Fruit fly (Drosophila melanogaster) whole organism, embryonic: ENCODE results near the gene GABPI.

ENCODE experiments used
- BEAF-32 ChIP-seq: fragments of 200-800 bp; sonication (Bioruptor generic); optimal IDR thresholded peaks from 3 replicates; lab custom pipeline; 2017; ENCODE audit warnings: missing biosample characterization, missing genetic modification characterization, mild to moderate bottlenecking, moderate library complexity, missing genetic modification reagents
- CG10267 ChIP-seq: fragments of 200-800 bp; sonication (Bioruptor generic); optimal IDR thresholded peaks from 2 replicates; lab custom pipeline; 2018; ENCODE audit warnings: missing biosample characterization, mild to moderate bottlenecking, missing genetic modification characterization, moderate library complexity
- CG10431 ChIP-seq: fragments of 200-800 bp; sonication (Bioruptor generic); optimal IDR thresholded peaks from 3 replicates; lab custom pipeline; 2018; ENCODE audit warnings: missing biosample characterization, mild to moderate bottlenecking, missing genetic modification characterization
- CG12744 ChIP-seq: fragments of 200-800 bp; sonication (Bioruptor generic); optimal IDR thresholded peaks from 2 replicates; lab custom pipeline; 2016; ENCODE audit warnings: missing biosample characterization, missing genetic modification characterization
- CG13287 ChIP-seq: fragments of 200-800 bp; sonication (Bioruptor generic); IDR thresholded peaks from 2 replicates; pipeline ENCODE4 v1.3.6; 2022; ENCODE audit warnings: missing biosample characterization, missing genetic modification characterization; ENCODE audit not compliant: partially characterized antibody
- CG14710 ChIP-seq: fragments of 200-800 bp; sonication (Bioruptor generic); optimal IDR thresholded peaks from 3 replicates; lab custom pipeline; 2019; ENCODE audit warnings: missing biosample characterization, mild to moderate bottlenecking, missing genetic modification characterization, moderate library complexity
- CG15514 ChIP-seq: fragments of 200-800 bp; sonication (Bioruptor generic); optimal IDR thresholded peaks from 3 replicates; lab custom pipeline; 2017; ENCODE audit warnings: missing biosample characterization, missing genetic modification characterization, mild to moderate bottlenecking, moderate library complexity, missing genetic modification reagents
- CG1603 ChIP-seq: fragments of 200-800 bp; sonication (Bioruptor generic); optimal IDR thresholded peaks from 2 replicates; lab custom pipeline; 2019; ENCODE audit warnings: missing biosample characterization, mild to moderate bottlenecking, missing genetic modification characterization, moderate library complexity
- CG17385 ChIP-seq: fragments of 200-800 bp; sonication (Bioruptor generic); optimal IDR thresholded peaks from 3 replicates; lab custom pipeline; 2018; ENCODE audit warnings: missing biosample characterization, mild to moderate bottlenecking, missing genetic modification characterization
- CG17912 ChIP-seq: fragments of 200-800 bp; sonication (Bioruptor generic); optimal IDR thresholded peaks from 2 replicates; lab custom pipeline; 2018; ENCODE audit warnings: missing biosample characterization, mild to moderate bottlenecking, missing genetic modification characterization
- CG2202 ChIP-seq: fragments of 200-800 bp; sonication (Bioruptor generic); optimal IDR thresholded peaks from 2 replicates; lab custom pipeline; 2018; ENCODE audit warnings: missing biosample characterization, mild to moderate bottlenecking, missing genetic modification characterization
- CG2712 ChIP-seq: fragments of 200-800 bp; optimal IDR thresholded peaks from 3 replicates; lab custom pipeline; 2019; ENCODE audit warnings: missing biosample characterization, mild to moderate bottlenecking, missing genetic modification characterization, moderate library complexity
- CG2875 ChIP-seq: fragments of 200-800 bp; sonication (Bioruptor generic); optimal IDR thresholded peaks from 2 replicates; lab custom pipeline; 2017; ENCODE audit warnings: missing biosample characterization, mild to moderate bottlenecking, missing genetic modification characterization, missing genetic modification reagents
- CG42726 ChIP-seq: fragments of 200-800 bp; sonication (Bioruptor generic); IDR thresholded peaks from 2 replicates; pipeline ENCODE4 v1.3.6; 2022; ENCODE audit warnings: missing biosample characterization, missing genetic modification characterization; ENCODE audit not compliant: partially characterized antibody
- CG4820 ChIP-seq: fragments of 200-800 bp; sonication (Bioruptor generic); optimal IDR thresholded peaks from 3 replicates; lab custom pipeline; 2016; ENCODE audit warnings: missing biosample characterization, missing genetic modification characterization
- CG6683 ChIP-seq: fragments of 200-800 bp; sonication (Bioruptor generic); optimal IDR thresholded peaks from 2 replicates; lab custom pipeline; 2017; ENCODE audit warnings: missing biosample characterization, mild to moderate bottlenecking, missing genetic modification characterization, missing genetic modification reagents
- CG6813 ChIP-seq: fragments of 200-800 bp; sonication (Bioruptor generic); optimal IDR thresholded peaks from 2 replicates; lab custom pipeline; 2017; ENCODE audit warnings: missing biosample characterization, missing genetic modification characterization, mild to moderate bottlenecking, moderate library complexity, missing genetic modification reagents
- CG7987 ChIP-seq: fragments of 200-800 bp; sonication (Bioruptor generic); optimal IDR thresholded peaks from 2 replicates; lab custom pipeline; 2018; ENCODE audit warnings: missing biosample characterization, mild to moderate bottlenecking, missing genetic modification characterization, moderate library complexity
- CHES-1-like ChIP-seq: fragments of 200-800 bp; sonication (Bioruptor generic); optimal IDR thresholded peaks from 2 replicates; lab custom pipeline; 2016; ENCODE audit warnings: missing biosample characterization, missing genetic modification characterization
- E2f2 ChIP-seq: fragments of 200-800 bp; sonication (Bioruptor generic); IDR thresholded peaks from 2 replicates; pipeline ENCODE4 v1.3.6; 2022; ENCODE audit warnings: missing biosample characterization, missing genetic modification characterization
- Ets97D ChIP-seq: fragments of 200-800 bp; sonication (Bioruptor generic); optimal IDR thresholded peaks from 3 replicates; lab custom pipeline; 2016; ENCODE audit warnings: missing biosample characterization, missing genetic modification characterization
- Gsc ChIP-seq: fragments of 200-800 bp; sonication (Bioruptor generic); IDR thresholded peaks from 2 replicates; pipeline ENCODE4 v1.3.6; 2022; ENCODE audit warnings: missing biosample characterization, missing genetic modification characterization
- HLH54F ChIP-seq: fragments of 200-800 bp; sonication (Bioruptor generic); optimal IDR thresholded peaks from 3 replicates; lab custom pipeline; 2016; ENCODE audit warnings: missing biosample characterization, missing genetic modification characterization
- HmgD ChIP-seq: fragments of 200-800 bp; sonication (Bioruptor generic); optimal IDR thresholded peaks from 3 replicates; lab custom pipeline; 2016; ENCODE audit warnings: missing biosample characterization, missing genetic modification characterization
- HmgZ ChIP-seq: fragments of 200-800 bp; sonication (Bioruptor generic); optimal IDR thresholded peaks from 2 replicates; lab custom pipeline; 2018; ENCODE audit warnings: missing biosample characterization, mild to moderate bottlenecking, missing genetic modification characterization
- Hr3 ChIP-seq: fragments of 200-800 bp; sonication (Bioruptor generic); optimal IDR thresholded peaks from 3 replicates; lab custom pipeline; 2016; ENCODE audit warnings: missing biosample characterization, missing genetic modification characterization
- Lhr ChIP-seq: fragments of 200-800 bp; sonication (Bioruptor generic); optimal IDR thresholded peaks from 3 replicates; lab custom pipeline; 2017; ENCODE audit warnings: mild to moderate bottlenecking, missing biosample characterization, missing genetic modification reagents, missing genetic modification characterization
- Med ChIP-seq: fragments of 200-800 bp; sonication (Bioruptor generic); peaks from one replicate; lab custom pipeline; 2016; ENCODE audit warnings: missing biosample characterization, missing genetic modification characterization, mild to moderate bottlenecking, inconsistent platforms, moderate library complexity
- NK7.1 ChIP-seq: fragments of 200-800 bp; sonication (Bioruptor generic); optimal IDR thresholded peaks from 3 replicates; lab custom pipeline; 2016; ENCODE audit warnings: missing biosample characterization, missing genetic modification characterization
- Oaz ChIP-seq: fragments of 200-800 bp; sonication (Bioruptor generic); IDR thresholded peaks from 2 replicates; pipeline ENCODE4 v1.3.6; 2022; ENCODE audit warnings: missing biosample characterization, missing genetic modification characterization
- Six4 ChIP-seq: fragments of 200-800 bp; sonication (Bioruptor generic); optimal IDR thresholded peaks from 2 replicates; lab custom pipeline; 2016; ENCODE audit warnings: missing biosample characterization, missing genetic modification characterization
- Sry-δ ChIP-seq: fragments of 200-800 bp; sonication (Bioruptor generic); optimal IDR thresholded peaks from 2 replicates; lab custom pipeline; 2016; ENCODE audit warnings: missing biosample characterization, missing genetic modification characterization
- Usf ChIP-seq: fragments of 200-800 bp; sonication (Bioruptor generic); optimal IDR thresholded peaks from 2 replicates; lab custom pipeline; 2017; ENCODE audit warnings: missing genotype, missing biosample characterization, missing genetic modification characterization
- ab ChIP-seq: fragments of 200-800 bp; sonication (Bioruptor generic); optimal IDR thresholded peaks from 2 replicates; lab custom pipeline; 2016; ENCODE audit warnings: missing biosample characterization, missing genetic modification characterization
- cad ChIP-seq: fragments of >200 bp; optimal IDR thresholded peaks from 2 replicates; lab custom pipeline; 2017; ENCODE audit warnings: missing biosample characterization, missing genetic modification characterization
- caup ChIP-seq: fragments of 200-800 bp; sonication (Bioruptor generic); optimal IDR thresholded peaks from 3 replicates; lab custom pipeline; 2017; ENCODE audit warnings: missing biosample characterization, mild to moderate bottlenecking, missing genetic modification characterization, moderate library complexity; ENCODE audit not compliant: severe bottlenecking
- ci ChIP-seq: fragments of 200-800 bp; sonication (Bioruptor generic); IDR thresholded peaks from 3 replicates; pipeline ENCODE4 v1.3.6; 2022; ENCODE audit warnings: missing biosample characterization, missing genetic modification characterization
- esg ChIP-seq: fragments of 200-800 bp; sonication (Bioruptor generic); conservative IDR thresholded peaks from 2 replicates; pipeline ENCODE4 v1.3.6; 2022; ENCODE audit warnings: missing biosample characterization, missing genetic modification characterization
- eve ChIP-seq, 2 experiments: fragments of >200 bp; optimal IDR thresholded peaks; 2 replicates each; lab custom pipeline; 2017; ENCODE audit warnings: missing biosample characterization in 2 of 2, missing genetic modification characterization in 2 of 2
- eyg ChIP-seq: fragments of 200-800 bp; sonication (Bioruptor generic); optimal IDR thresholded peaks from 3 replicates; lab custom pipeline; 2016; ENCODE audit warnings: missing biosample characterization, missing genetic modification characterization
- her ChIP-seq: fragments of 200-800 bp; sonication (Bioruptor generic); optimal IDR thresholded peaks from 2 replicates; lab custom pipeline; 2016; ENCODE audit warnings: missing biosample characterization, missing genetic modification characterization
- kay ChIP-seq: fragments of 200-800 bp; sonication (Bioruptor generic); optimal IDR thresholded peaks from 2 replicates; lab custom pipeline; 2016; ENCODE audit warnings: missing biosample characterization, missing genetic modification characterization
- kni ChIP-seq: fragments of 200-800 bp; sonication (Bioruptor generic); optimal IDR thresholded peaks from 3 replicates; lab custom pipeline; 2017; ENCODE audit warnings: mild to moderate bottlenecking, missing biosample characterization, missing genetic modification reagents, missing genetic modification characterization
- phol ChIP-seq: fragments of 200-800 bp; sonication (Bioruptor generic); optimal IDR thresholded peaks from 3 replicates; lab custom pipeline; 2018; ENCODE audit warnings: missing biosample characterization, mild to moderate bottlenecking, missing genetic modification characterization, moderate library complexity
- psq ChIP-seq: fragments of 200-800 bp; sonication (Bioruptor generic); optimal IDR thresholded peaks from 2 replicates; lab custom pipeline; 2017; ENCODE audit warnings: missing biosample characterization, missing genetic modification characterization
- pzg ChIP-seq: fragments of 200-800 bp; sonication (Bioruptor generic); optimal IDR thresholded peaks from 3 replicates; lab custom pipeline; 2018; ENCODE audit warnings: missing biosample characterization, mild to moderate bottlenecking, missing genetic modification characterization, moderate library complexity
- sd ChIP-seq: fragments of 200-800 bp; sonication (Bioruptor generic); optimal IDR thresholded peaks from 3 replicates; lab custom pipeline; 2018; ENCODE audit warnings: missing biosample characterization, mild to moderate bottlenecking, missing genetic modification characterization, moderate library complexity
- sob ChIP-seq: fragments of 200-800 bp; sonication (Bioruptor generic); IDR thresholded peaks from 2 replicates; pipeline ENCODE4 v1.3.6; 2022; ENCODE audit warnings: missing biosample characterization, missing genetic modification characterization
- trem ChIP-seq: fragments of 200-800 bp; optimal IDR thresholded peaks from 3 replicates; lab custom pipeline; 2019; ENCODE audit warnings: missing biosample characterization, mild to moderate bottlenecking, missing genetic modification characterization, moderate library complexity
- usp ChIP-seq: fragments of >200 bp; optimal IDR thresholded peaks from 2 replicates; lab custom pipeline; 2017; ENCODE audit warnings: missing biosample characterization, missing genetic modification characterization
- zfh1 ChIP-seq: fragments of 200-800 bp; sonication (Bioruptor generic); IDR thresholded peaks from 3 replicates; pipeline ENCODE4 v1.3.6; 2022; ENCODE audit warnings: missing biosample characterization, missing genetic modification characterization

Gene GABPI

dm6 chr2L:3030350-3030749 is at the start of gene GABPI:
TSS of gene GABPI (plus strand) at chr2L:3030539.
- TF ChIP-seq zfh1 (GFP tag; lab: Robert Waterston, UW) (0 out of 3 replicates have a peak, but pooled peaks have one; percentile 26), Hr3 (GFP tag; lab: Kevin White, UChicago) (no peak), Six4 (no peak), caup (GFP tag; lab: Kevin White, UChicago) (no peak), CG12744 (GFP tag; lab: Kevin White, UChicago) (no peak), HmgZ (tag; lab: Kevin White, UChicago) (peak; percentile 55), Med (GFP tag; lab: Kevin White, UChicago) (peak; percentile 52), BEAF-32 (GFP tag; lab: Kevin White, UChicago) (peak; percentile 22), CG10267 (tag; lab: Kevin White, UChicago) (peak; percentile 22), CG4820 (GFP tag; lab: Kevin White, UChicago) (no peak), CG2875 (no peak), HLH54F (GFP tag; lab: Kevin White, UChicago) (no peak), sd (no peak), eve (GFP tag; optimal IDR thresholded peaks at IDR 0.05; lab: Kevin White, UChicago) (no peak), eyg (no peak), ci (GFP tag; lab: Robert Waterston, UW) (peak; percentile 76), CG42726 (GFP tag; lab: Robert Waterston, UW) (peak; percentile 63; the same call in 1 of the 2 replicates), CG10431 (GFP tag; lab: Kevin White, UChicago) (peak; percentile 38), CG6813 (GFP tag; lab: Kevin White, UChicago) (no peak), usp (GFP tag; lab: Kevin White, UChicago) (no peak), phol (tag; lab: Kevin White, UChicago) (peak; percentile 4), CHES-1-like (GFP tag; lab: Kevin White, UChicago) (peak; percentile 6), E2f2 (peak; percentile 93), sob (GFP tag; lab: Robert Waterston, UW) (no peak), pzg (peak; percentile 56), Lhr (GFP tag; lab: Kevin White, UChicago) (no peak), CG6683 (GFP tag; lab: Kevin White, UChicago) (no peak), Oaz (no peak), ab (no peak), CG7987 (GFP tag; lab: Kevin White, UChicago) (no peak), CG17385 (GFP tag; lab: Kevin White, UChicago) (peak; percentile 43), CG2202 (tag; lab: Kevin White, UChicago) (no peak), CG2712 (no peak), CG15514 (peak; percentile 32), psq (GFP tag; lab: Kevin White, UChicago) (no peak), NK7.1 (GFP tag; lab: Kevin White, UChicago) (no peak), Gsc (GFP tag; lab: Robert Waterston, UW) (no peak), HmgD (GFP tag; lab: Kevin White, UChicago) (no peak), Usf (GFP tag; lab: Kevin White, UChicago) (no peak), esg (no peak), kni (GFP tag; lab: Kevin White, UChicago) (no peak), CG1603 (tag; lab: Kevin White, UChicago) (peak; percentile 29), trem (tag; lab: Kevin White, UChicago) (peak; percentile 99), cad (GFP tag; lab: Kevin White, UChicago) (peak; percentile 50), CG17912 (GFP tag; lab: Kevin White, UChicago) (peak; percentile 0), CG14710 (tag; lab: Kevin White, UChicago) (peak; percentile 9), kay (GFP tag; lab: Kevin White, UChicago) (no peak), CG13287 (GFP tag; lab: Robert Waterston, UW) (peak; percentile 35; the same call in 1 of the 2 replicates), her (no peak), Ets97D (GFP tag; lab: Kevin White, UChicago) (peak; percentile 24), Sry-δ (GFP tag; lab: Kevin White, UChicago) (peak; percentile 3)
